Worm (Caenorhabditis elegans) whole organism, L1 larva: Measurements from ENCODE around the gene bath-38.

ENCODE experiments used
- nhr-47 ChIP-seq: sonication (generic microtip); optimal IDR thresholded peaks from 2 replicates; lab custom pipeline; 2016; ENCODE audit warnings: mild to moderate bottlenecking, missing genetic modification characterization, moderate library complexity, missing compliant biosample characterization
- unc-62 ChIP-seq: fragments of 150-350 bp; optimal IDR thresholded peaks from 2 replicates; lab custom pipeline; 2014; ENCODE audit warnings: missing biosample characterization, missing genetic modification reagents, missing genetic modification characterization

- TF ChIP-seq unc-62 (GFP tag; lab: Kevin White, UChicago), result no peak
- TF ChIP-seq nhr-47 (tag; lab: Kevin White, UChicago), result peak; percentile 22
These were observed 29.1 kb downstream of the bath-38 start, which contains the start of gene lec-2 for ce11 chrII:10016013-10016412.
